Worm (Caenorhabditis elegans): Measurements from ENCODE around the gene Y54G2A.52.

- no peak for TF ChIP-seq unc-62 (GFP tag; optimal IDR thresholded peaks at IDR 0.05)
- TF ChIP-seq unc-39 (tag; optimal IDR thresholded peaks at IDR 0.05) = no peak
- TF ChIP-seq snpc-4 (tag; optimal IDR thresholded peaks at IDR 0.05) = no peak
- no peak for TF ChIP-seq lin-13 (tag; optimal IDR thresholded peaks at IDR 0.05)
- TF ChIP-seq M03D4.4 (tag; optimal IDR thresholded peaks at IDR 0.05) = no peak
- no peak for TF ChIP-seq elt-3 (tag; optimal IDR thresholded peaks at IDR 0.05)
- TF ChIP-seq elt-1 (tag; optimal IDR thresholded peaks at IDR 0.05; ENCODE audit: borderline replicate concordance, insufficient read depth) = no peak
- TF ChIP-seq mab-5 (tag; optimal IDR thresholded peaks at IDR 0.05) = no peak
- TF ChIP-seq nhr-12 (tag; optimal IDR thresholded peaks at IDR 0.05) = no peak
- TF ChIP-seq drap-1 (GFP tag; optimal IDR thresholded peaks at IDR 0.05) = no peak
Measured at ce11 chrIV:2774500-2774899, 24.0 kb downstream of the Y54G2A.52 start.

All from whole organism, mixed stage, embryonic.